Worm (Caenorhabditis elegans) whole organism, mixed stage, embryonic: ENCODE data around the gene fbxa-144.

Experiments used
- M03D4.4 ChIP-seq: sonication (generic microtip); optimal IDR thresholded peaks from 2 replicates; lab custom pipeline; 2017; ENCODE audit warnings: mild to moderate bottlenecking, missing genetic modification characterization, missing compliant biosample characterization
- bed-3 ChIP-seq: fragments of 200-800 bp; sonication (Bioruptor generic); optimal IDR thresholded peaks from 3 replicates; lab custom pipeline; 2018; ENCODE audit warnings: mild to moderate bottlenecking, missing genetic modification characterization, moderate library complexity, missing compliant biosample characterization
- blmp-1 ChIP-seq: fragments of 150-350 bp; optimal IDR thresholded peaks from 2 replicates; lab custom pipeline; 2014; ENCODE audit warnings: missing biosample characterization, missing genetic modification characterization
- ceh-43 ChIP-seq: fragments of 200-800 bp; sonication (Bioruptor generic); optimal IDR thresholded peaks from 2 replicates; lab custom pipeline; 2018; ENCODE audit warnings: mild to moderate bottlenecking, missing genetic modification characterization, moderate library complexity, missing compliant biosample characterization
- ceh-83 ChIP-seq: fragments of 200-800 bp; sonication (Bioruptor generic); optimal IDR thresholded peaks from 2 replicates; lab custom pipeline; 2018; ENCODE audit warnings: mild to moderate bottlenecking, missing genetic modification characterization, missing compliant biosample characterization
- ces-1 ChIP-seq: fragments of 150-350 bp; optimal IDR thresholded peaks from 2 replicates; lab custom pipeline; 2014; ENCODE audit warnings: missing biosample characterization, missing genetic modification reagents, missing genetic modification characterization
- elt-1 ChIP-seq: sonication (generic microtip); optimal IDR thresholded peaks from 2 replicates; lab custom pipeline; 2017; ENCODE audit warnings: missing genetic modification characterization, mild to moderate bottlenecking, missing compliant biosample characterization, antibody characterized with exemption, moderate library complexity, borderline replicate concordance; ENCODE audit not compliant: insufficient read depth
- flh-1 ChIP-seq: fragments of 200-800 bp; sonication (Bioruptor generic); optimal IDR thresholded peaks from 2 replicates; lab custom pipeline; 2018; ENCODE audit warnings: mild to moderate bottlenecking, missing genetic modification characterization, moderate library complexity, missing compliant biosample characterization
- ham-2 ChIP-seq: fragments of 200-800 bp; sonication (Bioruptor generic); optimal IDR thresholded peaks from 2 replicates; lab custom pipeline; 2018; ENCODE audit warnings: mild to moderate bottlenecking, missing genetic modification characterization, missing compliant biosample characterization
- hlh-1 ChIP-seq: fragments of 150-350 bp; optimal IDR thresholded peaks from 2 replicates; lab custom pipeline; 2014; ENCODE audit warnings: missing biosample characterization, missing genetic modification reagents, missing genetic modification characterization
- lin-13 ChIP-seq: fragments of 150-350 bp; optimal IDR thresholded peaks from 2 replicates; lab custom pipeline; 2014; ENCODE audit warnings: missing biosample characterization, missing genetic modification characterization
- lin-32 ChIP-seq: fragments of 200-800 bp; sonication (Bioruptor generic); optimal IDR thresholded peaks from 2 replicates; lab custom pipeline; 2018; ENCODE audit warnings: mild to moderate bottlenecking, missing genetic modification characterization, missing compliant biosample characterization
- lsy-2 ChIP-seq: fragments of 150-350 bp; optimal IDR thresholded peaks from 2 replicates; lab custom pipeline; 2014; ENCODE audit warnings: missing biosample characterization, missing genetic modification characterization
- mab-5 ChIP-seq: fragments of 150-350 bp; optimal IDR thresholded peaks from 2 replicates; lab custom pipeline; 2014; ENCODE audit warnings: missing biosample characterization, missing genetic modification characterization
- mep-1 ChIP-seq: fragments of 150-350 bp; optimal IDR thresholded peaks from 2 replicates; lab custom pipeline; 2017; ENCODE audit warnings: missing biosample characterization, missing genetic modification reagents, missing genetic modification characterization, inconsistent platforms
- mls-2 ChIP-seq: sonication (generic microtip); optimal IDR thresholded peaks from 2 replicates; lab custom pipeline; 2016; ENCODE audit warnings: mild to moderate bottlenecking, missing genetic modification characterization, moderate library complexity, missing compliant biosample characterization
- nhr-12 ChIP-seq: fragments of 150-350 bp; optimal IDR thresholded peaks from 2 replicates; lab custom pipeline; 2014; ENCODE audit warnings: missing biosample characterization, missing genetic modification characterization
- nhr-2 ChIP-seq: fragments of 150-350 bp; optimal IDR thresholded peaks from 2 replicates; lab custom pipeline; 2014; ENCODE audit warnings: missing biosample characterization, missing genetic modification characterization
- nhr-237 ChIP-seq: fragments of 150-350 bp; optimal IDR thresholded peaks from 2 replicates; lab custom pipeline; 2014; ENCODE audit warnings: missing biosample characterization, missing genetic modification characterization
- nhr-76 ChIP-seq: sonication (generic microtip); optimal IDR thresholded peaks from 2 replicates; lab custom pipeline; 2017; ENCODE audit warnings: missing biosample characterization, missing genetic modification characterization
- pha-4 ChIP-seq: fragments of 150-350 bp; optimal IDR thresholded peaks from 2 replicates; lab custom pipeline; 2018; ENCODE audit warnings: missing biosample characterization, missing genetic modification reagents, missing genetic modification characterization
- sem-2 ChIP-seq: fragments of 200-800 bp; sonication (Bioruptor generic); optimal IDR thresholded peaks from 2 replicates; lab custom pipeline; 2018; ENCODE audit warnings: mild to moderate bottlenecking, missing genetic modification characterization, missing compliant biosample characterization
- snpc-4 ChIP-seq: fragments of 150-350 bp; optimal IDR thresholded peaks from 2 replicates; lab custom pipeline; 2014; ENCODE audit warnings: missing biosample characterization, missing genetic modification characterization
- sptf-1 ChIP-seq: sonication (generic microtip); optimal IDR thresholded peaks from 2 replicates; lab custom pipeline; 2017; ENCODE audit warnings: mild to moderate bottlenecking, missing genetic modification characterization, moderate library complexity, missing compliant biosample characterization
- unc-120 ChIP-seq: sonication (generic microtip); optimal IDR thresholded peaks from 2 replicates; lab custom pipeline; 2017; ENCODE audit warnings: missing genetic modification characterization, missing compliant biosample characterization; ENCODE audit not compliant: poor library complexity, severe bottlenecking
- unc-62 ChIP-seq: fragments of 150-350 bp; optimal IDR thresholded peaks from 2 replicates; lab custom pipeline; 2014; ENCODE audit warnings: missing biosample characterization, missing genetic modification reagents, missing genetic modification characterization
- zip-8 ChIP-seq: fragments of 150-350 bp; optimal IDR thresholded peaks from 2 replicates; lab custom pipeline; 2014; ENCODE audit warnings: missing biosample characterization, missing genetic modification characterization
- ztf-11 ChIP-seq: fragments of 150-350 bp; optimal IDR thresholded peaks from 2 replicates; lab custom pipeline; 2014; ENCODE audit warnings: missing biosample characterization, missing genetic modification characterization

Gene fbxa-144

DNA sequence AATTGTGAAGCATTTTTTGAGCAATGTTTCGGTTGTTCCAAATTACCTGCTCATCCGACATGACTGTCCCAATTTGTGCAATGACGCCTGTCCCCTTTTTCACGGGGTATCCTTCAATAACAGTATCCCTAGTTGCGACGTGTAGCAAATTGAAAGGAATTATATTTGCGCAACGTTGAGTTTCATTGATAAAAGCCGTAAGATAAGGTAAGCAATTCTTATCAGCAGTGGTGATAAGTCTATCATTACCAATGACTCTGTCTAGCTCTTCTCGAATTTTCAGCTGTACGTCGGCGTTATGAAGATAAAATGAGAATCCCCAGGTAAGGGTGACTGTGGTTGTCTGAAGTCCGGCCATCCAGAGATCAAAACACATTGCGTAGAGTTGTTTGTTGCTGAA, 41.5 kb upstream of the fbxa-144 start:
- TF ChIP-seq zip-8 (tag; lab: Kevin White, UChicago) (no peak), mab-5 (tag; lab: Kevin White, UChicago) (no peak)

ce11 chrV:16171721-16172120, 39.1 kb upstream of the fbxa-144 start, which contains the start of gene K05D4.9:
K05D4.9 (minus strand) TSS chrV:16171821.
- TF ChIP-seq flh-1 (no peak), hlh-1 (tag; lab: Kevin White, UChicago) (no peak), lsy-2 (no peak), mep-1 (no peak), sptf-1 (no peak), nhr-76 (no peak), nhr-237 (tag; lab: Kevin White, UChicago) (no peak), sem-2 (GFP tag; lab: Kevin White, UChicago) (no peak), lin-13 (no peak), nhr-12 (no peak), snpc-4 (tag; lab: Kevin White, UChicago) (no peak), nhr-2 (tag; lab: Kevin White, UChicago) (no peak), ztf-11 (tag; lab: Kevin White, UChicago) (no peak), ceh-83 (GFP tag; lab: Kevin White, UChicago) (no peak), mls-2 (tag; lab: Kevin White, UChicago) (no peak), zip-8 (tag; lab: Kevin White, UChicago) (no peak), mab-5 (tag; lab: Kevin White, UChicago) (no peak)

DNA sequence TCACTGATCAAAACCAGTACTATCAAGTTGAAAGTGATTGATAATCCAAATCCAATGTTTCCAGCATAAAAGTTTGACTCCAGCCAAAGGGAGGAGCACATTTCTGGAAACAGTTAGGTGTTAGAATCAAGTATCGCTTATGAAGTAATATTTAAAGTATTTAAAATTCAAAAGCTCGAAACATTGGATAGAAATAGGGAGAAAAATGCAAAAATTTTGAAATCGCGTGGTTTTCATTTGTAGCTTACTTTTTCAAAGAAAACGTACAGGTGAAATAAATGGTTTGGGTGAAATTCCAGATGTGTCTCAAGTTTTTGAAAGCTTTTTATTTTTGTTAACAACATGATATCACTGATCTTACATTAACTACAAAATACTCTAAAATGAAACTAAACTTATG, 36.4 kb upstream of the fbxa-144 start, which contains the start of gene str-111:
TSS of gene str-111 (minus strand) at position 101 of the 400 bp plus-strand sequence.
- TF ChIP-seq snpc-4 (tag; lab: Kevin White, UChicago) (no peak), bed-3 (GFP tag; lab: Kevin White, UChicago) (no peak), unc-62 (GFP tag; lab: Kevin White, UChicago) (no peak)

DNA sequence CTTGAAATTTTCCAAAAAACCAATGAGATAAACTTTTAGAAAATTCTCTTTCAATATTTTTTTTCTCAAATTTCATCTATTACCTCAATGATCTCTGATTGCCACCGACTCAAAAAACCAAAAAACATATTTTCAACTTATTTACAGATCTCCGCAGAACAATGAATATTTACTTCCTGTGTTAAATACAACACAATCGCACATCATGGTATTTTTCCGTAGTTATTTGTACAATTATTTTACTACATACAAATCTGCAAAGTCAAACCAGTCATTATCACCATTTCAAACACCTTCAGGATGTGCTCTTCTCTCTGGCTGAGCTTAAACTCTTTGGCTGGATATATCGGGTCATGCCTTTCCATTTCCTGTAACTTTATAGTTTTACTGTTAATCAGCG, 33.3 kb upstream of the fbxa-144 start, which contains the start of gene str-108:
TSS of gene str-108 (plus strand) at position 301 of the 400 bp plus-strand sequence.
- TF ChIP-seq elt-1 (tag; lab: Kevin White, UChicago), result no peak
- no peak for TF ChIP-seq M03D4.4 (tag; lab: Kevin White, UChicago)

DNA sequence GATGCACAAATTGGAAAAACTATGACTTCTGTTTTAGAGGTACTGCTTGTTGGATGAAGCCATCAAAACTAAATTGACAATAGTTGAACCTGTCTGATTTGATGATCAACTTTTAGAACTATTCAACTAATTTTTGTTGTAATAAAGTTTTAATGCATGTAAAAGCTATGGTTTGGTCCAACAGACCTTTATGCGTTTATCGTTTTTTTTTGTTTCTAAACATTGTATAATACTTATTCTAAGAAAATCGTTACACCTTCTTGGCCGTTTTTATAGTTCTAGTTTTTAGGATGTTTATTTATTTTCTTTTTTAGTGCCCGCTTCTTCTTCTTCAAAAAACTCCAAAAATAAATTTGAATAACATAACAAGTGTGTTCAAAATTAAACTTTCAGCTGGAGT, 31.1 kb upstream of the fbxa-144 start, which contains the start of gene F10A3.12:
TSS of gene F10A3.12 (plus strand) at position 301 of the 400 bp plus-strand sequence.
- no peak for TF ChIP-seq lsy-2
- no peak for TF ChIP-seq mls-2 (tag; lab: Kevin White, UChicago)
- no peak for TF ChIP-seq ces-1 (GFP tag; lab: Kevin White, UChicago)
- TF ChIP-seq lin-13, result no peak
- TF ChIP-seq pha-4 (tag; lab: Kevin White, UChicago), result no peak
- no peak for TF ChIP-seq zip-8 (tag; lab: Kevin White, UChicago)
- no peak for TF ChIP-seq bed-3 (GFP tag; lab: Kevin White, UChicago)
- no peak for TF ChIP-seq nhr-76
- TF ChIP-seq ham-2, result no peak
- TF ChIP-seq elt-1 (tag; lab: Kevin White, UChicago), result no peak
- no peak for TF ChIP-seq ceh-43 (GFP tag; lab: Kevin White, UChicago)
- no peak for TF ChIP-seq lin-32 (GFP tag; lab: Kevin White, UChicago)
- no peak for TF ChIP-seq M03D4.4 (tag; lab: Kevin White, UChicago)
- TF ChIP-seq mep-1, result no peak
- no peak for TF ChIP-seq sem-2 (GFP tag; lab: Kevin White, UChicago)
- no peak for TF ChIP-seq sptf-1

DNA sequence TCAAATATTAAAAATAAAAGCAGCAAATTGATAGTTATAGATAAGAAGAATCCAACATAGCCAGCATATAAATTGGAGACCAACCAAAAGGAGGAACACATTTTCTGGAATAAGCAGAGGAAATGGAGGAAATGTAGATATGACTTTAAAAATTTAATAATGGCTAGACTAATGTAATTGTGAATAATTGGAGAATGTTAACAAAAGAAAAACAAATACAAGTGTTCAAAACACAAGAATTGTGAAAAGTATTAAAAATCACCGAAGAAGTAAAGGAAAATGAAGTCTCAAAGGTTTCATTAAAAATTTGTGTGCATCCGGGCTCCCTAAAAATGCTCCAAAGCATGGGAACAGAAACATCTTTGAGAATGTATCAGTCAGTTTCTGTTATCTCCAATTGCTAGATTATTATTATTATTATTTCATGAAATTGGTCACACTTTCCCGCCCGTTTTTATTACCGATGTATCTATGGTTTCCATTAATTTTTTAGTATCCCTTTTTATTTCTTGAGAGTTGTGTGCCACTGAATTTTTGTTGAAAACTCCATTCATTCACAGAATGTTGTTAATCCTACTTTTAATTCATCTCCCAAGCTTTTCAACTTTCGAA, 29.6 kb upstream of the fbxa-144 start, which contains the start of the genes str-109 and F10A3.11:
TSS of gene str-109 (minus strand) at position 101 of the 612 bp plus-strand sequence.
TSS of gene F10A3.11 (plus strand) at position 562 of the 612 bp plus-strand sequence.
- no peak for TF ChIP-seq mep-1
- TF ChIP-seq nhr-12, result no peak
- TF ChIP-seq blmp-1 (tag; lab: Kevin White, UChicago), result no peak
- TF ChIP-seq snpc-4 (tag; lab: Kevin White, UChicago), result no peak
- TF ChIP-seq elt-1 (tag; lab: Kevin White, UChicago), result no peak
- TF ChIP-seq nhr-2 (tag; lab: Kevin White, UChicago), result no peak
- no peak for TF ChIP-seq M03D4.4 (tag; lab: Kevin White, UChicago)
- no peak for TF ChIP-seq unc-120 (tag; lab: Kevin White, UChicago)
- no peak for TF ChIP-seq mab-5 (tag; lab: Kevin White, UChicago)
